Worm (Caenorhabditis elegans) whole organism, early embryonic: Measurements from ENCODE around the gene fbxa-156.

Experiments used
- B0310.2 ChIP-seq: sonication (generic microtip); optimal IDR thresholded peaks from 2 replicates; lab custom pipeline; 2016; ENCODE audit warnings: mild to moderate bottlenecking, missing genetic modification characterization, missing compliant biosample characterization
- F13C5.2 ChIP-seq: sonication (generic microtip); optimal IDR thresholded peaks from 2 replicates; lab custom pipeline; 2017; ENCODE audit warnings: mild to moderate bottlenecking, missing genetic modification characterization, inconsistent platforms, missing compliant biosample characterization
- aly-1 ChIP-seq: sonication (generic microtip); optimal IDR thresholded peaks from 2 replicates; lab custom pipeline; 2016; ENCODE audit warnings: missing genetic modification characterization, missing compliant biosample characterization
- ama-1 ChIP-seq: fragments of 150-350 bp; optimal IDR thresholded peaks from 2 replicates; lab custom pipeline; 2014
- ceh-13 ChIP-seq: fragments of 200-800 bp; sonication (Bioruptor generic); optimal IDR thresholded peaks from 2 replicates; lab custom pipeline; 2018; ENCODE audit warnings: mild to moderate bottlenecking, missing genetic modification characterization, missing compliant biosample characterization
- ceh-36 ChIP-seq: sonication (generic microtip); optimal IDR thresholded peaks from 2 replicates; lab custom pipeline; 2016; ENCODE audit warnings: missing genetic modification characterization, inconsistent platforms, missing compliant biosample characterization
- ets-7 ChIP-seq: sonication (generic microtip); optimal IDR thresholded peaks from 2 replicates; lab custom pipeline; 2016; ENCODE audit warnings: missing genotype, missing genetic modification characterization, missing compliant biosample characterization
- flt-1 ChIP-seq: fragments of 200-800 bp; sonication (Bioruptor generic); IDR thresholded peaks from 2 replicates; pipeline ENCODE4 v1.3.6; 2022; ENCODE audit warnings: missing genetic modification characterization, missing compliant biosample characterization
- hmbx-1 ChIP-seq: sonication (generic microtip); optimal IDR thresholded peaks from 2 replicates; lab custom pipeline; 2016; ENCODE audit warnings: mild to moderate bottlenecking, missing genetic modification characterization, missing compliant biosample characterization
- hmg-4 ChIP-seq: fragments of 200-800 bp; sonication (Bioruptor generic); optimal IDR thresholded peaks from 2 replicates; lab custom pipeline; 2018; ENCODE audit warnings: mild to moderate bottlenecking, missing genetic modification characterization, missing compliant biosample characterization
- scrt-1 ChIP-seq: fragments of 200-800 bp; sonication (Bioruptor generic); IDR thresholded peaks from 2 replicates; pipeline ENCODE4 v1.3.6; 2022; ENCODE audit warnings: missing genetic modification characterization, missing compliant biosample characterization
- tbx-11 ChIP-seq: fragments of 200-800 bp; sonication (Bioruptor generic); IDR thresholded peaks from 2 replicates; pipeline ENCODE4 v1.3.6; 2022; ENCODE audit warnings: missing genetic modification characterization, missing compliant biosample characterization
- tbx-37 ChIP-seq: fragments of 200-800 bp; sonication (Bioruptor generic); conservative IDR thresholded peaks from 2 replicates; pipeline ENCODE4 v1.3.6; 2022; ENCODE audit warnings: missing genetic modification reagents, missing genetic modification characterization, missing compliant biosample characterization

ce11 chrV:17845370-17845967, 51.1 kb downstream of the fbxa-156 start:
- TF ChIP-seq ets-7 (no peak), tbx-37 (GFP tag; lab: Robert Waterston, UW) (no peak), ama-1 (lab: Kevin White, UChicago) (no peak), hmg-4 (GFP tag; lab: Kevin White, UChicago) (no peak), hmbx-1 (tag; lab: Kevin White, UChicago) (no peak), scrt-1 (GFP tag; lab: Robert Waterston, UW) (no peak), B0310.2 (tag; lab: Kevin White, UChicago) (no peak), ceh-36 (no peak), flt-1 (GFP tag; lab: Robert Waterston, UW) (no peak), aly-1 (tag; lab: Kevin White, UChicago) (no peak), F13C5.2 (tag; lab: Kevin White, UChicago) (no peak), tbx-11 (GFP tag; lab: Robert Waterston, UW) (no peak), ceh-13 (GFP tag; lab: Kevin White, UChicago) (no peak)
